Fruit fly (Drosophila melanogaster): ENCODE measurements around the gene Nemp.

The Nemp gene

DNA sequence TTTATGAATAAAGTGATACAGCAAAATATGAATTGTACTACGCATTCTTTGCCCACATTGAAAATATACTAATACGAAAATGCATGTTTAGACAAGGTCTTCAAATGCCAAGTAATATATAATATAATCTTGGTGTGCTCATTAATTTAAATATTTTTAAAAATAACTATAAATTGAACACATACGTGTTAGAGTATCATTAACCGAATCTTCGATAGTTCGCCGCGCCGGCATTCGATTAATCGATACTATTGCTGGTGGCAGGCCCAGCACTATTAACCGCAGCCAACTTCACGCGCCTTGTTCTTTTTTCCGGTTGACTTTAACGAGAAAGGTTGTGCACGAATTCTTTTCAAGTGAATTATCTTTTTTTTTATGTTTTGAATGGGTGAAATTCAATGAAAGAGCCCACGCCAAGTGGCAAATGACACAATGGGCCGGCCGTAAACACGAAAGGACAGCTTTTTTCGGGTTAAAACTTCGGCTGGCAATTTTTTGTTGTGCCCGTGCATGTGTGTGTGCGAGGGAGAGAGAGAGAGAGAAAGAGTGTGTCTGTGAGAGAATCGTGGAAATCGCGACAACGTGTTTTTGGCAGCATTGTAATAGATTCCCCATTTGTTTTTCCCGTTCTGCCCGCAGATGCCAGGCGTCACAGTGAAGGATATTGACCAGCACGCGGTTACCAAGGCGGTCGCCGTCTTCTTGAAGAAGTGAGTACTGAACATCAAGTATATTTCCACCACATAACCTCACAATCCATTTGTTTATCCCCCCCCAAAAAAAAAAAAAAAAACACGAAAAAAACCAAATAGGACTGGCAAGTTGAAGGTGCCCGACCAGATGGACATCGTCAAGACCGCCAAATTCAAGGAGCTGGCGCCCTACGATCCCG, 17.0 kb downstream of the Nemp start, which contains the start of gene RpS19a (continued):
- TF ChIP-seq fu2 (GFP tag; optimal IDR thresholded peaks at IDR 0.05) (peak; percentile 34), CG11695 (GFP tag; IDR thresholded peaks at IDR 0.05) (peak; percentile 31; the same call in 1 of the 3 replicates), D19B (GFP tag; optimal IDR thresholded peaks at IDR 0.05) (peak; percentile 58), Lhr (GFP tag; optimal IDR thresholded peaks at IDR 0.05) (peak; percentile 55), C15 (GFP tag; IDR thresholded peaks at IDR 0.05) (peak; percentile 68; the same call in 1 of the 3 replicates), btn (GFP tag; optimal IDR thresholded peaks at IDR 0.05) (peak; percentile 43), CG42726 (GFP tag; IDR thresholded peaks at IDR 0.05; ENCODE audit: partially characterized antibody) (no peak), CG10147 (GFP tag; optimal IDR thresholded peaks at IDR 0.05) (peak; percentile 64), CG8478 (optimal IDR thresholded peaks at IDR 0.05) (no peak), CG6791 (GFP tag; IDR thresholded peaks at IDR 0.05; ENCODE audit: partially characterized antibody) (no peak; the same call in 1 of the 3 replicates), br (optimal IDR thresholded peaks at IDR 0.05) (no peak), esg (GFP tag; conservative IDR thresholded peaks at IDR 0.05) (no peak), trh (GFP tag; optimal IDR thresholded peaks at IDR 0.05) (no peak), CG11696 (GFP tag; IDR thresholded peaks at IDR 0.05) (peak; percentile 39; the same call in 1 of the 2 replicates), ato (GFP tag; IDR thresholded peaks at IDR 0.05; ENCODE audit: partially characterized antibody) (0 out of 2 replicates have a peak, but pooled peaks have one; percentile 39), CG33557 (GFP tag; optimal IDR thresholded peaks at IDR 0.05) (peak; percentile 75), Camta (GFP tag; optimal IDR thresholded peaks at IDR 0.05) (peak; percentile 41), cg (GFP tag; optimal IDR thresholded peaks at IDR 0.05) (peak; percentile 72), CG18619 (GFP tag; optimal IDR thresholded peaks at IDR 0.05) (peak; percentile 87), Fer1 (GFP tag; optimal IDR thresholded peaks at IDR 0.05) (peak; percentile 89), chn (GFP tag; optimal IDR thresholded peaks at IDR 0.05) (peak; percentile 20), CG31224 (GFP tag; IDR thresholded peaks at IDR 0.05) (peak; percentile 46), NfI (GFP tag; optimal IDR thresholded peaks at IDR 0.05) (peak; percentile 92), bcd (GFP tag; optimal IDR thresholded peaks at IDR 0.05) (peak; percentile 82), zf30C (GFP tag; optimal IDR thresholded peaks at IDR 0.05) (peak; percentile 42), salm (tag; optimal IDR thresholded peaks at IDR 0.05) (peak; percentile 78), ro (GFP tag; IDR thresholded peaks at IDR 0.05) (no peak; the same call in 1 of the 2 replicates), CG1602 (GFP tag; optimal IDR thresholded peaks at IDR 0.05) (no peak), CG9932 (GFP tag; IDR thresholded peaks at IDR 0.05) (peak; percentile 54; the same call in 1 of the 2 replicates), CG10274 (GFP tag; optimal IDR thresholded peaks at IDR 0.05) (peak; percentile 73), Gug (GFP tag; IDR thresholded peaks at IDR 0.05) (peak; percentile 38; the same call in 2 of the 4 replicates), CG15011 (GFP tag; optimal IDR thresholded peaks at IDR 0.05) (peak; percentile 81), Hey (tag; optimal IDR thresholded peaks at IDR 0.05) (peak; percentile 74), CG32767 (GFP tag; IDR thresholded peaks at IDR 0.05) (no peak), Oaz (GFP tag; IDR thresholded peaks at IDR 0.05) (peak; percentile 55), D (optimal IDR thresholded peaks at IDR 0.05) (no peak), D (GFP tag; optimal IDR thresholded peaks at IDR 0.05) (peak; percentile 66), Rfx (GFP tag; IDR thresholded peaks at IDR 0.05) (peak; percentile 87), CG10543 (GFP tag; optimal IDR thresholded peaks at IDR 0.05) (peak; percentile 91), CG34224 (GFP tag; IDR thresholded peaks at IDR 0.05; ENCODE audit: partially characterized antibody) (no peak), bowl (GFP tag; IDR thresholded peaks at IDR 0.05) (peak; percentile 47; the same call in 1 of the 2 replicates), CG7271 (tag; optimal IDR thresholded peaks at IDR 0.05) (peak; percentile 77), wor (GFP tag; IDR thresholded peaks at IDR 0.05) (no peak), luna (GFP tag; optimal IDR thresholded peaks at IDR 0.05) (peak; percentile 38), Bgb (GFP tag; IDR thresholded peaks at IDR 0.05; ENCODE audit: partially characterized antibody) (peak; percentile 12), mam (GFP tag; optimal IDR thresholded peaks at IDR 0.05) (no peak), Hmx (GFP tag; optimal IDR thresholded peaks at IDR 0.05) (no peak), HHEX (GFP tag; optimal IDR thresholded peaks at IDR 0.05) (peak; percentile 91), CG11085 (GFP tag; IDR thresholded peaks at IDR 0.05) (peak; percentile 76)

Data from whole organism, embryonic.